Worm (Caenorhabditis elegans): ENCODE measurements around the gene C53C11.2.

ce11 chrX:17314948-17315347 lies 21.5 kb upstream of the C53C11.2 start:
- TF ChIP-seq pha-4 (tag; optimal IDR thresholded peaks at IDR 0.05), result no peak
- no peak for TF ChIP-seq unc-62 (GFP tag; optimal IDR thresholded peaks at IDR 0.05)
- no peak for TF ChIP-seq nhr-237 (tag; optimal IDR thresholded peaks at IDR 0.05)
- no peak for TF ChIP-seq nhr-28 (tag; optimal IDR thresholded peaks at IDR 0.05)
- TF ChIP-seq mab-5 (tag; optimal IDR thresholded peaks at IDR 0.05), result no peak
- no peak for TF ChIP-seq ham-2 (GFP tag; optimal IDR thresholded peaks at IDR 0.05)
- TF ChIP-seq lsy-2 (tag; optimal IDR thresholded peaks at IDR 0.05), result no peak
- TF ChIP-seq ceh-83 (GFP tag; optimal IDR thresholded peaks at IDR 0.05), result no peak
- TF ChIP-seq nhr-76 (tag; optimal IDR thresholded peaks at IDR 0.05), result no peak
- no peak for TF ChIP-seq mep-1 (tag; optimal IDR thresholded peaks at IDR 0.05)
- TF ChIP-seq cnd-1 (tag; optimal IDR thresholded peaks at IDR 0.05), result peak; percentile 4
- peak; percentile 81 for TF ChIP-seq ces-1 (GFP tag; optimal IDR thresholded peaks at IDR 0.05)
- peak; percentile 63 for TF ChIP-seq mls-2 (tag; optimal IDR thresholded peaks at IDR 0.05)
